Fruit fly (Drosophila melanogaster): ENCODE measurements around the gene RpL22.

The RpL22 gene

dm6 chrX:755642-756332, 9.1 kb downstream of the RpL22 start (continued):
- TF ChIP-seq bbx (GFP tag; IDR thresholded peaks at IDR 0.05; ENCODE audit: partially characterized antibody) = no peak
- TF ChIP-seq CkIIα-i1 (GFP tag; IDR thresholded peaks at IDR 0.05) = 0 out of 2 replicates have a peak, but pooled peaks have one; percentile 3
- peak; percentile 63; the same call in 1 of the 3 replicates for TF ChIP-seq sr (GFP tag; IDR thresholded peaks at IDR 0.05)
- TF ChIP-seq Hr78 (GFP tag; optimal IDR thresholded peaks at IDR 0.05) = peak in 1 of 2 experiments; percentile 11
- TF ChIP-seq gfzf (GFP tag; optimal IDR thresholded peaks at IDR 0.05) = no peak
- peak; percentile 62; the same call in 1 of the 2 replicates for TF ChIP-seq CG5953 (GFP tag; IDR thresholded peaks at IDR 0.05)
- TF ChIP-seq CG6272 (GFP tag; IDR thresholded peaks at IDR 0.05) = peak; percentile 48
- TF ChIP-seq Sox102F (GFP tag; optimal IDR thresholded peaks at IDR 0.05) = peak; percentile 79
- peak; percentile 72 for TF ChIP-seq Awh (GFP tag; IDR thresholded peaks at IDR 0.05)
- TF ChIP-seq chm (GFP tag; IDR thresholded peaks at IDR 0.05) = peak; percentile 82
- TF ChIP-seq BEAF-32 (GFP tag; optimal IDR thresholded peaks at IDR 0.05) = no peak
- TF ChIP-seq toy (GFP tag; IDR thresholded peaks at IDR 0.05) = peak; percentile 83
- peak; percentile 80 for TF ChIP-seq CG34376 (GFP tag; optimal IDR thresholded peaks at IDR 0.05)
- peak; percentile 56; the same call in 1 of the 2 replicates for TF ChIP-seq dimm (GFP tag; IDR thresholded peaks at IDR 0.05)
- peak; percentile 94 for TF ChIP-seq NFAT (GFP tag; IDR thresholded peaks at IDR 0.05)
- TF ChIP-seq Side (GFP tag; optimal IDR thresholded peaks at IDR 0.05) = peak; percentile 85
- TF ChIP-seq cwo (GFP tag; optimal IDR thresholded peaks at IDR 0.05) = peak; percentile 90
- peak; percentile 74 for TF ChIP-seq CG11695 (GFP tag; IDR thresholded peaks at IDR 0.05)
- peak; percentile 61 for TF ChIP-seq onecut (GFP tag; IDR thresholded peaks at IDR 0.05)
- TF ChIP-seq Dp (GFP tag; optimal IDR thresholded peaks at IDR 0.05) = no peak
- TF ChIP-seq fu2 (GFP tag; optimal IDR thresholded peaks at IDR 0.05) = peak; percentile 85
- TF ChIP-seq bigmax (GFP tag; optimal IDR thresholded peaks at IDR 0.05) = peak; percentile 18
- peak; percentile 80 for TF ChIP-seq CG12744 (GFP tag; optimal IDR thresholded peaks at IDR 0.05)
- no peak for TF ChIP-seq YL-1 (GFP tag; optimal IDR thresholded peaks at IDR 0.05)
- TF ChIP-seq CG17359 (tag; optimal IDR thresholded peaks at IDR 0.05) = peak; percentile 84
- TF ChIP-seq CG8924 (tag; optimal IDR thresholded peaks at IDR 0.05) = peak; percentile 81
- TF ChIP-seq luna (GFP tag; optimal IDR thresholded peaks at IDR 0.05) = peak; percentile 79
- peak; percentile 10 for TF ChIP-seq pzg (GFP tag; optimal IDR thresholded peaks at IDR 0.05)
- TF ChIP-seq CG11723 (GFP tag; optimal IDR thresholded peaks at IDR 0.05) = peak; percentile 62
- peak; percentile 71 for TF ChIP-seq CG9727 (GFP tag; optimal IDR thresholded peaks at IDR 0.05)
- peak; percentile 55 for TF ChIP-seq E2f2 (GFP tag; IDR thresholded peaks at IDR 0.05)
- TF ChIP-seq pum (GFP tag; optimal IDR thresholded peaks at IDR 0.05) = peak; percentile 69
- TF ChIP-seq Taf1 (GFP tag; IDR thresholded peaks at IDR 0.05) = peak; percentile 79
- TF ChIP-seq CG17385 (GFP tag; optimal IDR thresholded peaks at IDR 0.05) = peak; percentile 77
- TF ChIP-seq dan (GFP tag; IDR thresholded peaks at IDR 0.05) = no peak
- TF ChIP-seq CG7745 (tag; optimal IDR thresholded peaks at IDR 0.05) = no peak
- peak; percentile 21 for TF ChIP-seq wek (GFP tag; optimal IDR thresholded peaks at IDR 0.05)
- peak; percentile 71 for TF ChIP-seq Mes4 (GFP tag; optimal IDR thresholded peaks at IDR 0.05)
- TF ChIP-seq hkb (optimal IDR thresholded peaks at IDR 0.05) = no peak
- peak; percentile 87 for TF ChIP-seq hkb (GFP tag; IDR thresholded peaks at IDR 0.05)
- peak; percentile 54 for TF ChIP-seq odd (GFP tag; optimal IDR thresholded peaks at IDR 0.05)
- TF ChIP-seq eve (GFP tag; optimal IDR thresholded peaks at IDR 0.05) = no peak
- TF ChIP-seq p53 (GFP tag; optimal IDR thresholded peaks at IDR 0.05) = peak; percentile 48
- peak; percentile 72 for TF ChIP-seq Bdp1 (GFP tag; optimal IDR thresholded peaks at IDR 0.05)
- peak; percentile 87 for TF ChIP-seq Poxn (GFP tag; IDR thresholded peaks at IDR 0.05)
- TF ChIP-seq ranshi (GFP tag; IDR thresholded peaks at IDR 0.05) = peak; percentile 86
- TF ChIP-seq dm (GFP tag; optimal IDR thresholded peaks at IDR 0.05) = peak; percentile 73
- TF ChIP-seq CG13775 (GFP tag; optimal IDR thresholded peaks at IDR 0.05) = peak; percentile 71
- TF ChIP-seq fd3F (GFP tag; optimal IDR thresholded peaks at IDR 0.05) = peak; percentile 70
- peak; percentile 74 for TF ChIP-seq pb (GFP tag; optimal IDR thresholded peaks at IDR 0.05)
